2 worm cellular contexts compared by ENCODE assay signal in the genomic region with DNA sequence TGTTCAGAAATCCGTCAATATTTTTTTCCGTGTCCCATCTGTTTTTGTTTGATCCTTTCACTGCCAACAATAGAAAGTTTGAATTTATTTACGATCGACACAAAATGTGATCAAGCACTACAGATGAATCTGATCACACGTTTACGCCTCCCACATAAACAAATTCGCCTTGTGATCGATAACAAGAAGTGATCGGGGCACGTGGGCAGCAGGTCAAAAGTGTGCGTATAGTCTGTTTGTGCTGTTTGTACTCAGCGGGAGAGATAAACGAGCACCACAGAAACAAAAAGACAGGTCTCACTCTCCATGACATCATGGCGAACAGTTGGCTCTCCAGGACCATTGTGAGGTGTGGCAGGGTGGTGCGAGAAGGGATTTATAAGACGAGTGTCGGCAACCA.
TF ChIP-seq lines count a peak whose summit lies in the region.

No protein-coding gene starts in this region.

TF ChIP-seq in whole organism, L1 larva, 84 proteins besides CTCF, POLR2A, EP300 and RAD21 (continued from another document):
- peak; percentile 90 for TF ChIP-seq tbx-2 (tag; optimal IDR thresholded peaks at IDR 0.05; lab: Kevin White, UChicago)
- TF ChIP-seq lin-14 (GFP tag; optimal IDR thresholded peaks at IDR 0.05; lab: Kevin White, UChicago) = peak; percentile 96
- no peak for TF ChIP-seq ces-1 (GFP tag; optimal IDR thresholded peaks at IDR 0.05; lab: Kevin White, UChicago)
- no peak for TF ChIP-seq skn-1 (tag; optimal IDR thresholded peaks at IDR 0.05; lab: Kevin White, UChicago)
- TF ChIP-seq mef-2 (tag; optimal IDR thresholded peaks at IDR 0.05; lab: Kevin White, UChicago) = no peak
- TF ChIP-seq lin-39 (tag; optimal IDR thresholded peaks at IDR 0.05; lab: Kevin White, UChicago) = peak; percentile 71
- TF ChIP-seq mep-1 (tag; optimal IDR thresholded peaks at IDR 0.05; lab: Kevin White, UChicago) = peak; percentile 57
- no peak for TF ChIP-seq ets-5 (GFP tag; IDR thresholded peaks at IDR 0.05; lab: Robert Waterston, UW)
- TF ChIP-seq efl-3 (GFP tag; optimal IDR thresholded peaks at IDR 0.05; lab: Kevin White, UChicago) = no peak
- TF ChIP-seq nhr-47 (tag; optimal IDR thresholded peaks at IDR 0.05; lab: Kevin White, UChicago) = peak; percentile 78
- peak; percentile 15 for TF ChIP-seq jun-1 (tag; optimal IDR thresholded peaks at IDR 0.05; lab: Kevin White, UChicago)
- TF ChIP-seq ceh-63 (GFP tag; optimal IDR thresholded peaks at IDR 0.05; lab: Kevin White, UChicago) = no peak
- peak; percentile 65 for TF ChIP-seq lir-3 (tag; optimal IDR thresholded peaks at IDR 0.05; lab: Kevin White, UChicago; ENCODE audit: poor library complexity)
- TF ChIP-seq blmp-1 (tag; optimal IDR thresholded peaks at IDR 0.05; lab: Kevin White, UChicago) = peak; percentile 98
- TF ChIP-seq ama-1 (optimal IDR thresholded peaks at IDR 0.05; lab: Kevin White, UChicago) = peak; percentile 74
- TF ChIP-seq grh-1 (GFP tag; IDR thresholded peaks at IDR 0.05; lab: Robert Waterston, UW) = peak; percentile 78
- peak; percentile 33; the same call in 1 of the 2 replicates for TF ChIP-seq ceh-88 (GFP tag; IDR thresholded peaks at IDR 0.05; lab: Robert Waterston, UW)
- peak; percentile 92 for TF ChIP-seq elt-2 (tag; optimal IDR thresholded peaks at IDR 0.05; lab: Kevin White, UChicago)
- no peak for TF ChIP-seq hlh-4 (tag; optimal IDR thresholded peaks at IDR 0.05; lab: Kevin White, UChicago)
- no peak for TF ChIP-seq nhr-237 (tag; optimal IDR thresholded peaks at IDR 0.05; lab: Kevin White, UChicago)
- TF ChIP-seq egl-27 (tag; optimal IDR thresholded peaks at IDR 0.05; lab: Kevin White, UChicago) = no peak
- peak; percentile 23 to 61 (median 41) for TF ChIP-seq dpl-1 (GFP tag; optimal IDR thresholded peaks at IDR 0.05; lab: Kevin White, UChicago)
- peak; percentile 61 for TF ChIP-seq irx-1 (tag; optimal IDR thresholded peaks at IDR 0.05; lab: Kevin White, UChicago)
- no peak for TF ChIP-seq lin-15B (tag; optimal IDR thresholded peaks at IDR 0.05; lab: Kevin White, UChicago)
- TF ChIP-seq sptf-1 (tag; optimal IDR thresholded peaks at IDR 0.05; lab: Kevin White, UChicago) = no peak
- no peak for TF ChIP-seq zag-1 (tag; optimal IDR thresholded peaks at IDR 0.05; lab: Kevin White, UChicago)
TF ChIP-seq in whole organism, L1 larva: peak in this region for 42.

TF ChIP-seq in whole organism, young adult, 124 proteins besides CTCF, POLR2A, EP300 and RAD21 (continued from another document):
- TF ChIP-seq somi-1 (GFP tag; optimal IDR thresholded peaks at IDR 0.05; lab: Kevin White, UChicago) = peak; percentile 81
- peak; percentile 63; the same call in 1 of the 2 replicates for TF ChIP-seq K11D2.4 (GFP tag; IDR thresholded peaks at IDR 0.05; lab: Robert Waterston, UW)
- peak; percentile 86 for TF ChIP-seq chd-7 (tag; optimal IDR thresholded peaks at IDR 0.05; lab: Kevin White, UChicago)
- no peak for TF ChIP-seq F10E7.11 (tag; optimal IDR thresholded peaks at IDR 0.05; lab: Kevin White, UChicago)
- peak; percentile 78 for TF ChIP-seq ztf-26 (tag; optimal IDR thresholded peaks at IDR 0.05; lab: Kevin White, UChicago)
- TF ChIP-seq fkh-3 (tag; optimal IDR thresholded peaks at IDR 0.05; lab: Kevin White, UChicago) = no peak
- TF ChIP-seq efl-1 (GFP tag; optimal IDR thresholded peaks at IDR 0.05; lab: Kevin White, UChicago) = no peak
